Worm (Caenorhabditis elegans) whole organism, mixed stage, embryonic: ENCODE measurements around the gene F57H12.6.

Experiments used
- M03D4.4 ChIP-seq: sonication (generic microtip); optimal IDR thresholded peaks from 2 replicates; lab custom pipeline; 2017; ENCODE audit warnings: mild to moderate bottlenecking, missing genetic modification characterization, missing compliant biosample characterization
- blmp-1 ChIP-seq: fragments of 150-350 bp; optimal IDR thresholded peaks from 2 replicates; lab custom pipeline; 2014; ENCODE audit warnings: missing biosample characterization, missing genetic modification characterization
- ceh-43 ChIP-seq: fragments of 200-800 bp; sonication (Bioruptor generic); optimal IDR thresholded peaks from 2 replicates; lab custom pipeline; 2018; ENCODE audit warnings: mild to moderate bottlenecking, missing genetic modification characterization, moderate library complexity, missing compliant biosample characterization
- ces-1 ChIP-seq: fragments of 150-350 bp; optimal IDR thresholded peaks from 2 replicates; lab custom pipeline; 2014; ENCODE audit warnings: missing biosample characterization, missing genetic modification reagents, missing genetic modification characterization
- nhr-12 ChIP-seq: fragments of 150-350 bp; optimal IDR thresholded peaks from 2 replicates; lab custom pipeline; 2014; ENCODE audit warnings: missing biosample characterization, missing genetic modification characterization
- nhr-76 ChIP-seq: sonication (generic microtip); optimal IDR thresholded peaks from 2 replicates; lab custom pipeline; 2017; ENCODE audit warnings: missing biosample characterization, missing genetic modification characterization
- sem-2 ChIP-seq: fragments of 200-800 bp; sonication (Bioruptor generic); optimal IDR thresholded peaks from 2 replicates; lab custom pipeline; 2018; ENCODE audit warnings: mild to moderate bottlenecking, missing genetic modification characterization, missing compliant biosample characterization
- sptf-1 ChIP-seq: sonication (generic microtip); optimal IDR thresholded peaks from 2 replicates; lab custom pipeline; 2017; ENCODE audit warnings: mild to moderate bottlenecking, missing genetic modification characterization, moderate library complexity, missing compliant biosample characterization
- unc-62 ChIP-seq: fragments of 150-350 bp; optimal IDR thresholded peaks from 2 replicates; lab custom pipeline; 2014; ENCODE audit warnings: missing biosample characterization, missing genetic modification reagents, missing genetic modification characterization

DNA sequence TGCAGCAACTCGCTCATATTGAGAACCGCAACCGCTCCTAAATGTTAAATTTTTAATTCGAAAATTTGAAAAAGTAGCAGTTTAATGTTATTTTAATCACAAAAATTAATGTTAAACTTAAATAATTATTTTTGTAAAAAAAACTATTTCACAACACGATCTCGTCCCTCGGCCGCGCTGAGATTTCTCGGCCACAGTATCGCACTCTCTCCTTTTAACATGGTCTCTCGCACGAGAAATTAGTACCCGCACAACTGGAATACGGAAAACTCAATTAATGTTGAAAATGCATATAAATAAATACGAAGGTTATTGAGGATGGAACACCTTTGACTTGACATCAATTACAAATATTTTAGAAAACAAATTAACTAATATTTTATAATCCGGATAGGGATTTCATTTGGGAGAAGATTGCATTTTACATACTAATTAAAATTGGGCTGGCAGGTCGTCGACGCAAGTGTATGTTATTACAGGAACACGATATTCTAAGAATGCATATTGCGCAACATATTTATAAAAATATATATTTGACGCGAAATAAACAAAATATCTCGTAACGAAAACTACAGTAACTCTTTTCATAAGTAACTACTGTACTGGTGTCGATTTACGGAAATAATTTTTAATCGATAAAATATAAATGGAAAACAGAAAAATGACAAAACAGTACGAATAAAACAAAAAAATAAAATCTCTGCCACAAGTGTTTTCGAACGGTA lies 43.8 kb upstream of the F57H12.6 start, which contains the start of gene dnc-4:
- no peak for TF ChIP-seq unc-62 (GFP tag; lab: Kevin White, UChicago)
- peak; percentile 75 for TF ChIP-seq ces-1 (GFP tag; lab: Kevin White, UChicago)
- TF ChIP-seq blmp-1 (tag; lab: Kevin White, UChicago) = no peak
- TF ChIP-seq M03D4.4 = no peak
- TF ChIP-seq sem-2 (GFP tag; lab: Kevin White, UChicago) = no peak
- no peak for TF ChIP-seq sptf-1 (tag; lab: Kevin White, UChicago)
- TF ChIP-seq nhr-12 (tag; lab: Kevin White, UChicago) = no peak
- TF ChIP-seq nhr-76 = no peak
- TF ChIP-seq ceh-43 (GFP tag; lab: Kevin White, UChicago) = no peak
